Worm (Caenorhabditis elegans) whole organism, mixed stage, embryonic: ENCODE measurements around the gene Y46H3A.4.
A peak's percentile ranks its signal among the peaks of the same experiment; 100 is the strongest.

Experiments used
- ceh-39 ChIP-seq: fragments of 150-350 bp; optimal IDR thresholded peaks from 2 replicates; lab custom pipeline; 2014; ENCODE audit warnings: missing biosample characterization, missing genetic modification characterization
- elt-1 ChIP-seq: sonication (generic microtip); optimal IDR thresholded peaks from 2 replicates; lab custom pipeline; 2017; ENCODE audit warnings: missing genetic modification characterization, mild to moderate bottlenecking, missing compliant biosample characterization, antibody characterized with exemption, moderate library complexity, borderline replicate concordance; ENCODE audit not compliant: insufficient read depth
- mep-1 ChIP-seq: fragments of 150-350 bp; optimal IDR thresholded peaks from 2 replicates; lab custom pipeline; 2017; ENCODE audit warnings: missing biosample characterization, missing genetic modification reagents, missing genetic modification characterization, inconsistent platforms
- nhr-12 ChIP-seq: fragments of 150-350 bp; optimal IDR thresholded peaks from 2 replicates; lab custom pipeline; 2014; ENCODE audit warnings: missing biosample characterization, missing genetic modification characterization
- nhr-28 ChIP-seq: fragments of 150-350 bp; optimal IDR thresholded peaks from 2 replicates; lab custom pipeline; 2014; ENCODE audit warnings: missing biosample characterization, missing genetic modification characterization
- nhr-76 ChIP-seq: sonication (generic microtip); optimal IDR thresholded peaks from 2 replicates; lab custom pipeline; 2017; ENCODE audit warnings: missing biosample characterization, missing genetic modification characterization
- unc-120 ChIP-seq: sonication (generic microtip); optimal IDR thresholded peaks from 2 replicates; lab custom pipeline; 2017; ENCODE audit warnings: missing genetic modification characterization, missing compliant biosample characterization; ENCODE audit not compliant: poor library complexity, severe bottlenecking
- ztf-11 ChIP-seq: fragments of 150-350 bp; optimal IDR thresholded peaks from 2 replicates; lab custom pipeline; 2014; ENCODE audit warnings: missing biosample characterization, missing genetic modification characterization

- TF ChIP-seq ceh-39 (tag; lab: Kevin White, UChicago) (no peak), nhr-12 (tag; lab: Kevin White, UChicago) (no peak), ztf-11 (tag; lab: Kevin White, UChicago) (no peak), unc-120 (tag; lab: Kevin White, UChicago) (peak; percentile 14), nhr-28 (tag; lab: Kevin White, UChicago) (no peak), nhr-76 (no peak), elt-1 (tag; lab: Kevin White, UChicago) (no peak), mep-1 (tag; lab: Kevin White, UChicago) (peak; percentile 5)
Observed at ce11 chrV:1821287-1821686, 10.4 kb upstream of the Y46H3A.4 start, which contains the start of the genes gly-7 and mrpl-39.
